Worm (Caenorhabditis elegans) whole organism, L1 larva: ENCODE results near the gene sri-28.

Source experiments
- F16B12.6 ChIP-seq: fragments of 150-350 bp; optimal IDR thresholded peaks from 2 replicates; lab custom pipeline; 2014; ENCODE audit warnings: missing biosample characterization, missing genetic modification characterization
- aly-2 ChIP-seq: fragments of 150-350 bp; optimal IDR thresholded peaks from 2 replicates; lab custom pipeline; 2014; ENCODE audit warnings: missing biosample characterization, missing genetic modification characterization
- ama-1 ChIP-seq: fragments of 150-350 bp; optimal IDR thresholded peaks from 2 replicates; lab custom pipeline; 2014
- ces-1 ChIP-seq: fragments of 150-350 bp; optimal IDR thresholded peaks from 2 replicates; lab custom pipeline; 2014; ENCODE audit warnings: missing biosample characterization, missing genetic modification reagents, missing genetic modification characterization
- efl-3 ChIP-seq: fragments of 200-800 bp; sonication (Bioruptor generic); optimal IDR thresholded peaks from 2 replicates; lab custom pipeline; 2018; ENCODE audit warnings: mild to moderate bottlenecking, missing genetic modification characterization, missing compliant biosample characterization
- isw-1 ChIP-seq: fragments of 200-800 bp; sonication (Bioruptor generic); IDR thresholded peaks from 2 replicates; pipeline ENCODE4 v1.3.6; 2022; ENCODE audit warnings: missing genetic modification characterization, missing compliant biosample characterization
- nhr-11 ChIP-seq: fragments of 150-350 bp; optimal IDR thresholded peaks from 2 replicates; lab custom pipeline; 2014; ENCODE audit warnings: missing biosample characterization, missing genetic modification characterization
- nhr-76 ChIP-seq: sonication (generic microtip); optimal IDR thresholded peaks from 2 replicates; lab custom pipeline; 2017; ENCODE audit warnings: missing biosample characterization, missing genetic modification characterization
- nhr-77 ChIP-seq: fragments of 150-350 bp; optimal IDR thresholded peaks from 2 replicates; lab custom pipeline; 2014; ENCODE audit warnings: missing biosample characterization, missing genetic modification characterization
- sox-4 ChIP-seq: sonication (generic microtip); optimal IDR thresholded peaks from 2 replicates; lab custom pipeline; 2016; ENCODE audit warnings: missing genetic modification characterization, missing compliant biosample characterization
- vab-15 ChIP-seq: sonication (generic microtip); optimal IDR thresholded peaks from 2 replicates; lab custom pipeline; 2017; ENCODE audit warnings: missing genotype, mild to moderate bottlenecking, missing genetic modification characterization, missing compliant biosample characterization
- zag-1 ChIP-seq: fragments of 150-350 bp; optimal IDR thresholded peaks from 2 replicates; lab custom pipeline; 2014; ENCODE audit warnings: missing biosample characterization, missing genetic modification characterization
- ztf-11 ChIP-seq, 2 experiments: sonication (generic microtip); optimal IDR thresholded peaks; 2 replicates each; lab custom pipeline; 2016 to 2017; ENCODE audit warnings: missing genetic modification characterization in 2 of 2, missing biosample characterization in 1 of 2, missing compliant biosample characterization in 1 of 2

DNA sequence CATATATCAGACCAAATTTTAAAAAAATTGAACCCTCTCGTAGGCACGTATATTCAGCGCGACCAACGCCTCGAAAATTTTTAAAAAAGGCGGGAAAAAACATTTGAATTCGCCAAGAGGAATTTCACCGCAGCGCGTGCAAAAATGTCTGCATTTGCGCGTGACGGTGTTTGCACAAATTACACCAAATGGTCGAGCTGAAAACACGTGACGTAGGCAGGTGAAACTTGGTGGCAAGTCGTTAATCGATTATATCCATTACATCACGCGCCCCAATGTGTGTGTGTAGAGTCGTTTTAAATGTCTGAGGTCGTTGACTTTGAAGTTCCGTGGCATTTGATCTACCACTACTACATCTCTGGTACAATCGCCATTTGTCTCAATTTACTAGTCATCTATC is 2.2 kb downstream of the sri-28 start, which contains the start of gene sri-31:
- no peak for TF ChIP-seq F16B12.6 (tag; lab: Kevin White, UChicago)
- TF ChIP-seq ztf-11 (tag; optimal IDR thresholded peaks at IDR 0.05; lab: Kevin White, UChicago) = no peak
- TF ChIP-seq ces-1 = no peak
- TF ChIP-seq isw-1 (GFP tag; lab: Robert Waterston, UW) = no peak
- TF ChIP-seq nhr-76 (tag; lab: Kevin White, UChicago) = no peak
- TF ChIP-seq sox-4 = no peak
- no peak for TF ChIP-seq ama-1 (lab: Kevin White, UChicago)
- TF ChIP-seq aly-2 (tag; lab: Kevin White, UChicago) = no peak
- no peak for TF ChIP-seq efl-3 (GFP tag; lab: Kevin White, UChicago)
- TF ChIP-seq zag-1 (tag; lab: Kevin White, UChicago) = no peak
- TF ChIP-seq vab-15 (tag; lab: Kevin White, UChicago) = no peak
- no peak for TF ChIP-seq nhr-77 (tag; lab: Kevin White, UChicago)
- TF ChIP-seq nhr-11 = no peak
